Fruit fly (Drosophila melanogaster) whole organism, pupa: ENCODE data around the gene promL.

Experiments used
- CG10348 ChIP-seq: fragments of 200-800 bp; sonication (Bioruptor generic); IDR thresholded peaks from 2 replicates; pipeline ENCODE4 v1.3.6; 2022; ENCODE audit warnings: missing biosample characterization, missing genetic modification characterization
- CG12605 ChIP-seq: fragments of 200-800 bp; sonication (Bioruptor generic); IDR thresholded peaks from 2 replicates; pipeline ENCODE4 v1.3.6; 2022; ENCODE audit warnings: missing biosample characterization, missing genetic modification characterization
- CG13204 ChIP-seq: fragments of 200-800 bp; sonication (Bioruptor generic); optimal IDR thresholded peaks from 2 replicates; lab custom pipeline; 2018; ENCODE audit warnings: missing biosample characterization, mild to moderate bottlenecking, missing genetic modification characterization, moderate library complexity
- CG14655 ChIP-seq: fragments of 200-800 bp; sonication (Bioruptor generic); optimal IDR thresholded peaks from 3 replicates; lab custom pipeline; 2017; ENCODE audit warnings: mild to moderate bottlenecking, missing biosample characterization, missing genetic modification reagents, missing genetic modification characterization
- CG15710 ChIP-seq: fragments of 200-800 bp; sonication (Bioruptor generic); optimal IDR thresholded peaks from 2 replicates; lab custom pipeline; 2018; ENCODE audit warnings: missing biosample characterization, mild to moderate bottlenecking, missing genetic modification characterization, moderate library complexity
- CG17806 ChIP-seq: fragments of 200-800 bp; sonication (Bioruptor generic); optimal IDR thresholded peaks from 2 replicates; lab custom pipeline; 2018; ENCODE audit warnings: missing biosample characterization, mild to moderate bottlenecking, missing genetic modification characterization, moderate library complexity
- CG32121 ChIP-seq: fragments of 200-800 bp; sonication (Bioruptor generic); IDR thresholded peaks from 2 replicates; pipeline ENCODE4 v1.3.6; 2022; ENCODE audit warnings: missing biosample characterization, missing genetic modification characterization
- CG34367 ChIP-seq: fragments of 200-800 bp; sonication (Bioruptor generic); optimal IDR thresholded peaks from 2 replicates; lab custom pipeline; 2018; ENCODE audit warnings: missing biosample characterization, mild to moderate bottlenecking, missing genetic modification characterization
- CG4496 ChIP-seq: fragments of 200-800 bp; sonication (Bioruptor generic); IDR thresholded peaks from 3 replicates; pipeline ENCODE4 v1.3.6; 2022; ENCODE audit warnings: missing biosample characterization, missing genetic modification characterization
- CG8159 ChIP-seq: fragments of 200-800 bp; sonication (Bioruptor generic); optimal IDR thresholded peaks from 3 replicates; lab custom pipeline; 2018; ENCODE audit warnings: missing biosample characterization, mild to moderate bottlenecking, missing genetic modification characterization, moderate library complexity
- CG8301 ChIP-seq: fragments of 200-800 bp; sonication (Bioruptor generic); optimal IDR thresholded peaks from 2 replicates; lab custom pipeline; 2018; ENCODE audit warnings: missing biosample characterization, mild to moderate bottlenecking, missing genetic modification characterization
- CG9948 ChIP-seq: fragments of 200-800 bp; sonication (Bioruptor generic); optimal IDR thresholded peaks from 2 replicates; lab custom pipeline; 2018; ENCODE audit warnings: missing biosample characterization, mild to moderate bottlenecking, missing genetic modification characterization, moderate library complexity
- D1 ChIP-seq: fragments of 200-800 bp; sonication (Bioruptor generic); optimal IDR thresholded peaks from 2 replicates; lab custom pipeline; 2018; ENCODE audit warnings: missing biosample characterization, mild to moderate bottlenecking, missing genetic modification characterization, moderate library complexity
- EcR ChIP-seq: fragments of 200-800 bp; sonication (Bioruptor generic); optimal IDR thresholded peaks from 3 replicates; lab custom pipeline; 2019; ENCODE audit warnings: missing biosample characterization, missing genetic modification characterization, mild to moderate bottlenecking, moderate library complexity, missing genetic modification reagents
- Ets98B ChIP-seq: fragments of 200-800 bp; sonication (Bioruptor generic); IDR thresholded peaks from 2 replicates; pipeline ENCODE4 v1.3.6; 2022; ENCODE audit warnings: missing biosample characterization, missing genetic modification characterization
- Pif1A ChIP-seq: fragments of 200-800 bp; sonication (Bioruptor generic); optimal IDR thresholded peaks from 3 replicates; lab custom pipeline; 2016; ENCODE audit warnings: missing biosample characterization, missing genetic modification characterization
- Pif1B ChIP-seq: fragments of 200-800 bp; sonication (Bioruptor generic); optimal IDR thresholded peaks from 3 replicates; lab custom pipeline; 2016; ENCODE audit warnings: missing biosample characterization, missing genetic modification characterization
- Snoo ChIP-seq: fragments of 200-800 bp; sonication (Bioruptor generic); optimal IDR thresholded peaks from 3 replicates; lab custom pipeline; 2017; ENCODE audit warnings: missing biosample characterization, mild to moderate bottlenecking, missing genetic modification characterization, inconsistent platforms
- fd96Ca ChIP-seq: fragments of 200-800 bp; sonication (Bioruptor generic); IDR thresholded peaks from 3 replicates; pipeline ENCODE4 v1.3.6; 2022; ENCODE audit warnings: missing biosample characterization, missing genetic modification characterization
- gl ChIP-seq: fragments of 200-800 bp; sonication (Bioruptor generic); optimal IDR thresholded peaks from 2 replicates; lab custom pipeline; 2018; ENCODE audit warnings: missing biosample characterization, mild to moderate bottlenecking, missing genetic modification characterization
- rn ChIP-seq: fragments of 200-800 bp; sonication (Bioruptor generic); IDR thresholded peaks from 2 replicates; pipeline ENCODE4 v1.3.6; 2022; ENCODE audit warnings: missing biosample characterization, missing genetic modification characterization

The promL gene

dm6 chr3L:3102506-3103023 is 25.0 kb downstream of the promL start:
- no peak for TF ChIP-seq CG34367 (tag; lab: Kevin White, UChicago)
- TF ChIP-seq CG13204 (GFP tag; lab: Kevin White, UChicago): no peak
- TF ChIP-seq Pif1B: no peak
- TF ChIP-seq CG9948 (tag; lab: Kevin White, UChicago): no peak
- TF ChIP-seq rn (GFP tag; lab: Robert Waterston, UW): no peak
- no peak for TF ChIP-seq Ets98B (GFP tag; lab: Robert Waterston, UW)
- no peak for TF ChIP-seq CG14655 (GFP tag; lab: Kevin White, UChicago)
- TF ChIP-seq CG8301 (tag; lab: Kevin White, UChicago): no peak
- TF ChIP-seq CG4496 (GFP tag; lab: Robert Waterston, UW): no peak
- TF ChIP-seq D1 (tag; lab: Kevin White, UChicago): no peak
- no peak for TF ChIP-seq CG17806
- TF ChIP-seq EcR (GFP tag; lab: Kevin White, UChicago): no peak
- TF ChIP-seq CG12605 (GFP tag; lab: Robert Waterston, UW): no peak
- TF ChIP-seq CG15710: no peak
- TF ChIP-seq gl (tag; lab: Kevin White, UChicago): no peak

dm6 chr3L:3101157-3101556 is 26.4 kb downstream of the promL start:
- TF ChIP-seq gl (tag; lab: Kevin White, UChicago): peak; percentile 6
- TF ChIP-seq CG8301 (tag; lab: Kevin White, UChicago): no peak
- peak; percentile 96 for TF ChIP-seq EcR (GFP tag; lab: Kevin White, UChicago)
- TF ChIP-seq CG13204 (GFP tag; lab: Kevin White, UChicago): no peak
- peak; percentile 1 for TF ChIP-seq CG34367 (tag; lab: Kevin White, UChicago)
- TF ChIP-seq D1 (tag; lab: Kevin White, UChicago): no peak
- TF ChIP-seq, all 21 proteins: peak for 3

dm6 chr3L:3098778-3099429 is 28.6 kb downstream of the promL start:
- TF ChIP-seq fd96Ca (no peak), Snoo (peak; percentile 40), CG9948 (tag; lab: Kevin White, UChicago) (no peak), CG8301 (tag; lab: Kevin White, UChicago) (peak; percentile 38), CG14655 (GFP tag; lab: Kevin White, UChicago) (peak; percentile 9)

dm6 chr3L:3097598-3097880 is 30.0 kb downstream of the promL start:
- TF ChIP-seq CG14655 (GFP tag; lab: Kevin White, UChicago): no peak
- no peak for TF ChIP-seq CG9948 (tag; lab: Kevin White, UChicago)
- 0 out of 2 replicates have a peak, but pooled peaks have one; percentile 20 for TF ChIP-seq CG32121

dm6 chr3L:3096726-3097597 is 30.6 kb downstream of the promL start:
- TF ChIP-seq CG13204 (GFP tag; lab: Kevin White, UChicago): no peak
- TF ChIP-seq CG8301 (tag; lab: Kevin White, UChicago): no peak
- TF ChIP-seq fd96Ca: no peak
- TF ChIP-seq CG8159: no peak
- TF ChIP-seq CG4496 (GFP tag; lab: Robert Waterston, UW): no peak
- TF ChIP-seq CG12605 (GFP tag; lab: Robert Waterston, UW): no peak
- TF ChIP-seq EcR (GFP tag; lab: Kevin White, UChicago): no peak
- no peak for TF ChIP-seq CG15710
- no peak for TF ChIP-seq gl (tag; lab: Kevin White, UChicago)
- no peak for TF ChIP-seq rn (GFP tag; lab: Robert Waterston, UW)
- TF ChIP-seq Pif1B: no peak
- no peak for TF ChIP-seq CG32121
- TF ChIP-seq Pif1A: no peak
- no peak for TF ChIP-seq Ets98B (GFP tag; lab: Robert Waterston, UW)
- TF ChIP-seq D1 (tag; lab: Kevin White, UChicago): no peak
- TF ChIP-seq CG34367 (tag; lab: Kevin White, UChicago): no peak
- no peak for TF ChIP-seq CG17806

dm6 chr3L:3096073-3096725 is 31.3 kb downstream of the promL start:
- TF ChIP-seq CG9948 (tag; lab: Kevin White, UChicago): no peak
- 0 out of 2 replicates have a peak, but pooled peaks have one; percentile 9 for TF ChIP-seq CG12605 (GFP tag; lab: Robert Waterston, UW)
- peak; percentile 43 for TF ChIP-seq CG15710
- peak; percentile 26; the same call in 1 of the 2 replicates for TF ChIP-seq CG32121
- no peak for TF ChIP-seq CG17806
- no peak for TF ChIP-seq CG14655 (GFP tag; lab: Kevin White, UChicago)
- TF ChIP-seq CG13204 (GFP tag; lab: Kevin White, UChicago): no peak
- TF ChIP-seq CG8301 (tag; lab: Kevin White, UChicago): peak; percentile 55
- 0 out of 3 replicates have a peak, but pooled peaks have one; percentile 49 for TF ChIP-seq CG4496 (GFP tag; lab: Robert Waterston, UW)
- TF ChIP-seq Snoo: no peak
- TF ChIP-seq gl (tag; lab: Kevin White, UChicago): no peak
- no peak for TF ChIP-seq EcR (GFP tag; lab: Kevin White, UChicago)
- TF ChIP-seq Pif1B: peak; percentile 20
- TF ChIP-seq CG10348 (GFP tag; lab: Robert Waterston, UW): no peak
- TF ChIP-seq CG8159: peak; percentile 49
